Worm (Caenorhabditis elegans) whole organism, L4 larva: Measurements from ENCODE around the gene Y54G11A.9.

Experiments
- F49E8.2 ChIP-seq: sonication (generic microtip); optimal IDR thresholded peaks from 2 replicates; lab custom pipeline; 2016; ENCODE audit warnings: missing compliant biosample characterization, mild to moderate bottlenecking, missing genetic modification characterization, borderline replicate concordance
- ama-1 ChIP-seq: fragments of 150-350 bp; optimal IDR thresholded peaks from 2 replicates; lab custom pipeline; 2014; ENCODE audit warnings: inconsistent platforms, mixed read lengths
- lin-13 ChIP-seq: fragments of 150-350 bp; optimal IDR thresholded peaks from 2 replicates; lab custom pipeline; 2014; ENCODE audit warnings: missing biosample characterization, missing genetic modification reagents, missing genetic modification characterization
- mep-1 ChIP-seq: fragments of 150-350 bp; sonication (generic microtip); optimal IDR thresholded peaks from 3 replicates; lab custom pipeline; 2014; ENCODE audit warnings: missing biosample characterization, missing genetic modification characterization
- nhr-11 ChIP-seq: fragments of 150-350 bp; optimal IDR thresholded peaks from 2 replicates; lab custom pipeline; 2014; ENCODE audit warnings: missing biosample characterization, missing genetic modification characterization
- nhr-237 ChIP-seq: sonication (generic microtip); optimal IDR thresholded peaks from 2 replicates; lab custom pipeline; 2017; ENCODE audit warnings: missing biosample characterization, missing genetic modification characterization
- nhr-28 ChIP-seq: fragments of 150-350 bp; optimal IDR thresholded peaks from 2 replicates; lab custom pipeline; 2014; ENCODE audit warnings: missing biosample characterization, missing genetic modification characterization
- nhr-77 ChIP-seq: fragments of 150-350 bp; optimal IDR thresholded peaks from 2 replicates; lab custom pipeline; 2014; ENCODE audit warnings: missing biosample characterization, missing genetic modification characterization
- pha-4 ChIP-seq, 2 experiments: fragments of 150-350 bp in 1 of 2; fragments of 200-800 bp in 1 of 2; sonication (Bioruptor generic) in 1 of 2; IDR thresholded peaks in 1 of 2; optimal IDR thresholded peaks in 1 of 2; 2 replicates each; pipeline versions ENCODE4 v1.3.6 to Lab custom; 2014 to 2022; ENCODE audit warnings: missing genetic modification characterization in 2 of 2, missing genetic modification reagents in 2 of 2, missing biosample characterization in 1 of 2, missing compliant biosample characterization in 1 of 2
- rbr-2 ChIP-seq: sonication (generic microtip); optimal IDR thresholded peaks from 2 replicates; lab custom pipeline; 2016; ENCODE audit warnings: missing genotype, missing genetic modification characterization, missing compliant biosample characterization
- skn-1 ChIP-seq: fragments of 150-350 bp; optimal IDR thresholded peaks from 2 replicates; lab custom pipeline; 2014; ENCODE audit warnings: missing biosample characterization, missing genetic modification characterization
- snpc-4 ChIP-seq: fragments of 150-350 bp; optimal IDR thresholded peaks from 2 replicates; lab custom pipeline; 2014; ENCODE audit warnings: missing biosample characterization, missing genetic modification characterization

DNA sequence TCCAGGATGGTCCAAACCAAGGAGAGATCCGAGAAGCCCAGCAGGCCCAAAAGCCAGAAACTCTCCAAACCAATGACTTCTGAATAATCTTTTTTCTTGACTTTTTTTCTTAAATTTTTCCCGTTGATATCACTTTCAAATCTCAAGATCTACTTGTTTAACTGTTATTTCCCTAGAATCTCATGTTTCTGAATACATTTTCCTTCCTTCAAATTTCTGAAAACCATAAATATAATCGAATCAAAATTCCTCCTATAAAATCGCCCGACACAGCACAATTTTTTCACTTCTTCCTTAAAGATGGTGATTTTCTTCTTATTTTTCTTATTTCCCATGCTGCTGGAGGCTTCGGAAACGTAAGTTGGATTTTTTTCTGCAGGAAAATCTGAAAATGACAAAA lies 42.0 kb upstream of the Y54G11A.9 start, which contains the start of gene F26H11.8:
- no peak for TF ChIP-seq mep-1 (tag; lab: Kevin White, UChicago)
- no peak for TF ChIP-seq nhr-11 (tag; lab: Kevin White, UChicago)
- TF ChIP-seq nhr-77 (tag; lab: Kevin White, UChicago), result no peak
- TF ChIP-seq F49E8.2 (tag; lab: Kevin White, UChicago), result no peak
- TF ChIP-seq nhr-237, result no peak
- TF ChIP-seq snpc-4, result no peak
- no peak for TF ChIP-seq ama-1 (lab: Kevin White, UChicago)
- no peak for TF ChIP-seq pha-4 (GFP tag; IDR thresholded peaks at IDR 0.05; lab: Robert Waterston, UW)
- no peak for TF ChIP-seq pha-4 (tag; optimal IDR thresholded peaks at IDR 0.05; lab: Kevin White, UChicago)
- TF ChIP-seq skn-1, result no peak
- TF ChIP-seq lin-13 (GFP tag; lab: Kevin White, UChicago), result no peak
- TF ChIP-seq nhr-28 (tag; lab: Kevin White, UChicago), result no peak
- TF ChIP-seq rbr-2 (tag; lab: Kevin White, UChicago), result no peak
